Worm (Caenorhabditis elegans) whole organism, midembryonic: ENCODE measurements around the gene M02E1.3.
"Not testable (repeated sequence)": the region's sequence is repeated elsewhere in the genome, so short reads cannot be mapped to it uniquely, and the experiment has no call there.

ENCODE experiments used
- T22C8.4 ChIP-seq: fragments of 200-800 bp; sonication (Bioruptor generic); IDR thresholded peaks from 2 replicates; pipeline ENCODE4 v1.3.6; 2022; ENCODE audit warnings: missing genetic modification characterization, missing compliant biosample characterization
- cog-1 ChIP-seq: sonication (generic microtip); optimal IDR thresholded peaks from 2 replicates; lab custom pipeline; 2016; ENCODE audit warnings: missing genetic modification characterization, missing compliant biosample characterization
- flt-1 ChIP-seq: fragments of 200-800 bp; sonication (Bioruptor generic); IDR thresholded peaks from 2 replicates; pipeline ENCODE4 v1.3.6; 2022; ENCODE audit warnings: missing genetic modification characterization, missing compliant biosample characterization
- klf-2 ChIP-seq: fragments of 200-800 bp; sonication (Bioruptor generic); conservative IDR thresholded peaks from 2 replicates; pipeline ENCODE4 v1.3.6; 2022; ENCODE audit warnings: missing genetic modification reagents, missing genetic modification characterization, missing compliant biosample characterization
- med-1 ChIP-seq: sonication (generic microtip); optimal IDR thresholded peaks from 2 replicates; lab custom pipeline; 2017; ENCODE audit warnings: missing genetic modification characterization, mild to moderate bottlenecking, missing compliant biosample characterization, antibody characterized with exemption, missing genetic modification reagents; ENCODE audit not compliant: insufficient read depth
- ref-1 ChIP-seq: fragments of 200-800 bp; sonication (Bioruptor generic); conservative IDR thresholded peaks from 2 replicates; pipeline ENCODE4 v1.3.6; 2022; ENCODE audit warnings: missing genetic modification reagents, missing genetic modification characterization, missing compliant biosample characterization
- tab-1 ChIP-seq: fragments of 200-800 bp; sonication (Bioruptor generic); IDR thresholded peaks from 2 replicates; pipeline ENCODE4 v1.3.6; 2022; ENCODE audit warnings: missing genetic modification characterization, missing compliant biosample characterization
- ztf-23 ChIP-seq: fragments of 200-800 bp; sonication (Bioruptor generic); IDR thresholded peaks from 2 replicates; pipeline ENCODE4 v1.3.6; 2022; ENCODE audit warnings: missing genetic modification reagents, missing genetic modification characterization, missing compliant biosample characterization
- ztf-29 ChIP-seq: fragments of 200-800 bp; sonication (Bioruptor generic); IDR thresholded peaks from 2 replicates; pipeline ENCODE4 v1.3.6; 2022; ENCODE audit warnings: missing genetic modification reagents, missing genetic modification characterization, missing compliant biosample characterization

M02E1.3 gene

DNA sequence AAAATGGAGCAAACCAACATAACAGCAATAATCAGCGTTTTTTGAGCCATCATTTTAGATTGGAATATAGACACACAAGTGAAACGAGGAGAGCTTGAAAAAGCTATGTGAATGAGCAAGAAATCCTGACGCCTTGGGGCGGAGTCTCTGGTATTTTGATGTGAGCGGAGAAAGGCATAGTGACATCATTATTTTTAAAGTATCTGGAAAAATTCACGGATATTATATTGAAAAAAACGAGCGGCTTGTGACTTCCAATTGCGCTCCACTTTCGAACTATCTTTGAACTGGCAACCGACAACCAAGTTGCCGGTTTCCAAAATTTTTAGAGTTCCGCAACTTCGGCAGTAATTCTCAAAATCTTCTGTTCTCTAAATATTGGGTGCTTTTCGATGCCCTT, 11.1 kb upstream of the M02E1.3 start, which contains the start of gene nlp-64:
Gene nlp-64 (minus strand): TSS at position 101 of the 400 bp plus-strand sequence.
- TF ChIP-seq ref-1 (GFP tag; lab: Robert Waterston, UW) (no peak), tab-1 (GFP tag; lab: Robert Waterston, UW) (no peak), med-1 (no peak), T22C8.4 (no peak), klf-2 (GFP tag; lab: Robert Waterston, UW) (no peak), flt-1 (GFP tag; lab: Robert Waterston, UW) (no peak), cog-1 (tag; lab: Kevin White, UChicago) (no peak), ztf-29 (GFP tag; lab: Robert Waterston, UW) (no peak), ztf-23 (no peak)

DNA sequence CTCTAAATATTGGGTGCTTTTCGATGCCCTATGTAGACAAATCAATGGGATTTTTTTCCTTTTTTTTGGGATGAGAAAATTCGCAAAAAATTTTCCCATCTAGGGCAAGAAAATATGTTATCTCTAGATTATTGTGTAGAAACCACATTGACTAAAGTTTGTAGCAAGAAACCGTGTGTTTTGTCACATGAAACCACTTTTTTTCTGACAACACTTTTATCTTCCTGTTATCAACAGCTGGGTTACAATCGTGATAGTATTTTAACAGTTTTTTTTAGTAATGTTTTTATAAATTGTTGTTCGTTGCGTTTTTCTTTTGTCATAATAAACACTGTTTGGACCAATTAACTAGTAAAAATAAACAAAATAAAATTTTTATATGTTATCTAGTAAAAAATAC, 10.1 kb upstream of the M02E1.3 start:
- TF ChIP-seq ref-1 (GFP tag; lab: Robert Waterston, UW) (no peak), tab-1 (GFP tag; lab: Robert Waterston, UW) (no peak), klf-2 (GFP tag; lab: Robert Waterston, UW) (no peak), med-1 (no peak), cog-1 (tag; lab: Kevin White, UChicago) (no peak), ztf-29 (GFP tag; lab: Robert Waterston, UW) (no peak), T22C8.4 (no peak)

DNA sequence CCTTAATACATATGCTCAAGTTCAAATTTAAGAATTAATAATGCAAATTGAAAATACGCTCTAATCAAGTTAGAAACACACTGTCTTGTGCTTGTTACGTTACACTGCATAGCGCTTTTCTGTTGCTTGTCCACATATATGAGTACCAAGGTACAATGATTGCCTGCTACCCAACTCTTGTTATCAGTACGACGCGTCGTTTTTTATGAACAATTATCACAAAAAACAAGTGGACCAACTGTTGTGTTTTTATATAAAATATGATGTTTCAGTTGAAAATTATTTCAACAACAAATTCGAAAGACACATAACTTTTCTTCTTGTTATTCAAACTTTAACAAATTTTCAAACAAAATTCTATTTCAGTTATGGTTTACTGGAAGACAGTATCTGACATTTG, 9.4 kb upstream of the M02E1.3 start, which contains the start of gene M02E1.4:
Gene M02E1.4 (plus strand): TSS at position 367 of the 400 bp plus-strand sequence.
- TF ChIP-seq med-1 = no peak
- no peak for TF ChIP-seq ztf-29 (GFP tag; lab: Robert Waterston, UW)
- TF ChIP-seq cog-1 (tag; lab: Kevin White, UChicago) = no peak
- TF ChIP-seq klf-2 (GFP tag; lab: Robert Waterston, UW) = no peak
- no peak for TF ChIP-seq ztf-23
- no peak for TF ChIP-seq ref-1 (GFP tag; lab: Robert Waterston, UW)
- no peak for TF ChIP-seq flt-1 (GFP tag; lab: Robert Waterston, UW)
- no peak for TF ChIP-seq tab-1 (GFP tag; lab: Robert Waterston, UW)
- no peak for TF ChIP-seq T22C8.4

DNA sequence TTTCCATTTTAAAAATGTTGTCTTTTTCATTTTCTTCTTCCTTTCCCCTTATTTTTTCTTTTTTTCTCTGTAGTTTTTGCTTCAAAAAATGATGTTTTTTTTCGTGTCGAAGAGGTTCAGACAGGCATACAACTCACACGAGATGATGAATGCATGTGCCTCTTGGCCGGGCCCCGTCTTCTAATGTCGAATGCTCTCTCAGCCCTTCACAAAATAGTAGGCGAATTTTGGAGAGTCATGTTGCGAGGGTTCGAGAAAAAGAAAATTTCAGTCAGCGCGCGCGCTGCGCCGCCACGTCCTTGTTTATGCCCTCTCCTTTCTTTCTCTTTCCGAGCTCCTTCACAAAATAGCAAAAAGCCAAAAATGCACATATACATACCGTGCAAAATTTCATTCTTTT, 1.7 kb downstream of the M02E1.3 start:
- no peak for TF ChIP-seq ztf-29 (GFP tag; lab: Robert Waterston, UW)
- TF ChIP-seq ztf-23 = no peak
- no peak for TF ChIP-seq klf-2 (GFP tag; lab: Robert Waterston, UW)
- TF ChIP-seq tab-1 (GFP tag; lab: Robert Waterston, UW) = no peak
- no peak for TF ChIP-seq ref-1 (GFP tag; lab: Robert Waterston, UW)
- TF ChIP-seq T22C8.4 = no peak
- TF ChIP-seq cog-1 (tag; lab: Kevin White, UChicago) = no peak
- no peak for TF ChIP-seq med-1
- no peak for TF ChIP-seq flt-1 (GFP tag; lab: Robert Waterston, UW)

DNA sequence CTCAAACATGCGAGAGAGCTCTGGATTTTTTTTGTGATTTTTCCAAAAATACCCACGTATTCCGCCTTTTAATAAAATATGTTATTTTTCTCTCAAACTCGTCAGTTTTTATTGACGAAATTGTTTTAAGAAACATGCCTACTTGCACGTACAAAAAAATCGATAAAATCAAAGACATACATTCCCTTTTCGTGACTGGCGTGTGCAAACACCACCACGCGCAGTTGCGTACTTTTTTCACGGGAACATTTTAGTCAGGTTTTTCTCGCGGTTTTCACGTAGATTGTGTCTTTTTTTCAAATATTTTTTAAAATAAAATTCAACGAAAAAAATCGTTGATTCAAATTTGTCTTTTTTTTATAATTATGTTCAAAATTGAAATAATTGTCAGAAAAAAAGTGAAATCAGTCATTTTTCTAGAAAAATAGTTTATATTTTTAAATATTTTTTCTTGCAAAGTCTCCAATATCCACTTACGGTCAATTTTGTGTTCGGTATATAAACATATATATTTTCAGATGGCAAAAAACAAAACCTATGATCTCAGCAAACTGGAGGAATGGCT, 3.4 kb downstream of the M02E1.3 start, which contains the start of gene M02E1.1:
Gene M02E1.1 (plus strand): TSS at position 515 of the 565 bp plus-strand sequence.
- TF ChIP-seq cog-1 (tag; lab: Kevin White, UChicago) = peak; percentile 15
- TF ChIP-seq T22C8.4 = peak; percentile 88
- no peak for TF ChIP-seq ztf-29 (GFP tag; lab: Robert Waterston, UW)

DNA sequence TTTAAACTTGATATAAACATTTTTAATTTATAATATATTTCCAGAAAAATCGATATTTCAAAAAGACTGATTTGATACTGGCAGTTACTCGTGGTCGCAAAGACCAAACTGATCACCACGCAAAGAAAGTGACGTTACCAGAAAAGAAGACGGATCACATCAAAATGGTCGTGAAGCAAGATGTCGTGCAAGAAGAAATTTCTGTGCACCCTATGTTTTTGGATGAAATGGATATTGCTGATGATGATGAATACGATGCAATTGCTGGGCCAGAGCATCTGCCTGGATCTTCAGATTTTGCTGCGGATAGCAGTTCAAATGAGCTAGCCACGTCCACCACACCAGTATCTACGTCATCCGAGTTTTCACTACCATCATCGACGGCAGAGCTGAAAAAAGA, 6.4 kb downstream of the M02E1.3 start:
- TF ChIP-seq ztf-29 (GFP tag; lab: Robert Waterston, UW) (no peak), ztf-23 (no peak)

DNA sequence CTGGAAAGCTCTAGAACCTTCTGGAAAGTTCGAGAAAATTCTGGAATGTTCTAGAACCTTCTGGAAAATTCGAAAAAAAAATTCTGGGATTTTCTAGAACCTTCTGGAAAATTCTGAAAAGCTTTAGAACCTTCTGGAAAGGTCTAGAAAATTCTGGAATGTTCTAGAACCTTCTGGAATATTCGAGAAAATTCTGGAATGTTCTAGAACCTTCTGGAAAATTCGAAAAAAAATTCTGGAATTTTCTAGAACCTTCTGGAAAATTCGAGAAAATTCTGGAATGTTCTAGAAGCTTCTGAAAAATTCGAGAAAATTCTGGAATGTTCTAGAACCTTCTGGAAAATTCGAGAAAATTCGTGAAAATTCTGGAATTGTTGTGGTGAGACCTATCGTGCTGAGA, 8.5 kb downstream of the M02E1.3 start:
- peak; percentile 69; the same call in 1 of the 2 replicates for TF ChIP-seq flt-1 (GFP tag; lab: Robert Waterston, UW)

DNA sequence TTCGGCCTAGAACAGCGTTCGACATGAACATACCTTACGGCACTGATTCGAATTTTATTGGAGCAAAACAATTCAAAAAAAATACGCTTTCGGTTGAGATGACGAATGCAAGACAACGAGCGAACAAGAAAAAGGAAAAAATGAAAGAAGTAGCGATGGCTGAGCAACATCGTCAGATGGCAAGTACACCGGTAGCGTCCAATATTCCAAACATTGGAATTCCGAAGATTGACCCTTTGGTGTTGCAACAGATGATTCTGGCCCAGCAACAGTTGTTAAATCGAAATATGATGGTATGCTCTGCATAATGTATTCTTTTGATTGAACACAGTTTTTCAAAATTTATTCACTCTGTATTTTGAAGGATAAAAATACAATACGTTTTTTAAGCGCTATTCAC, 10.3 kb downstream of the M02E1.3 start:
- TF ChIP-seq T22C8.4 = no peak
- TF ChIP-seq ztf-23 = no peak
- TF ChIP-seq flt-1 (GFP tag; lab: Robert Waterston, UW) = no peak
- no peak for TF ChIP-seq ref-1 (GFP tag; lab: Robert Waterston, UW)
- no peak for TF ChIP-seq ztf-29 (GFP tag; lab: Robert Waterston, UW)

DNA sequence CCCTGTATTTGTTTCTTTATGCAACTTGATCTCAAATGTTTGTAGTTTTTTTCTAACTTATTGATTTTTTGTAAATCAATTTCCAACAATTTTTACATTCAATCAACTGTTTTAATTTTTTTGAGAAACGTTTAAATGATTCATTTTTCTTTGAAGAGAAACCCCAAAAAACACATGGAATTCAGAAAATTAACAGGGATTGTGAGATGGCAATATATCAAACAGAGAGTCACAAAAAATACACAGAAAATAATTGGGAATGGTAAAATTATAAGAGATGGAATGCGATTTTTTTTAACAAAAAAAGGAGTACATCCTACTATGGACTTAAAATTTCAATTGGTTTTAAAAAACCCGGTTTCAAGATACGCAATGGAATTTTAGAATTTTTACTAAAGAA, 12.1 kb downstream of the M02E1.3 start:
- no peak for TF ChIP-seq T22C8.4
- TF ChIP-seq ztf-23 = no peak
- no peak for TF ChIP-seq tab-1 (GFP tag; lab: Robert Waterston, UW)
- no peak for TF ChIP-seq ztf-29 (GFP tag; lab: Robert Waterston, UW)
- no peak for TF ChIP-seq med-1
- TF ChIP-seq klf-2 (GFP tag; lab: Robert Waterston, UW) = no peak
- no peak for TF ChIP-seq cog-1 (tag; lab: Kevin White, UChicago)
- no peak for TF ChIP-seq ref-1 (GFP tag; lab: Robert Waterston, UW)
- no peak for TF ChIP-seq flt-1 (GFP tag; lab: Robert Waterston, UW)

DNA sequence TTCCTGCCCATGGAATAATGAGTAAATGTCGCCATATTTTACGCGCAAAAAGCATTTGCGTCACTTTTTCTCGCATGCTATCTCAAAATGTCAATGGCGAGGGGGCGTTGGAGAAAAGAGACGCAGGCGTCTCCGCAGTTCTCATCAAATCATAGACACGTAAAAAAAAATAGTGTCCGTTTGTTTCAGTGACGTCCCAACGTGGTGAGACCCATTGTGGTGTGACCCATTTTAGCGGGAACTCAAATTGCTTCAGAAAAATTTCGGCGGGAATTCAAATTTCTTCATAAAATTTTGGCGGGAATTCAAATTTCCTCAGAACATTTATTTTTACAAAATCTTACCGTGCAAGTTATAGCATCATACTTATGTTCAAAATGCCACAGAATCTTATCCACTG, 21.5 kb downstream of the M02E1.3 start:
- no peak for TF ChIP-seq flt-1 (GFP tag; lab: Robert Waterston, UW)
- no peak for TF ChIP-seq ztf-23
- no peak for TF ChIP-seq ref-1 (GFP tag; lab: Robert Waterston, UW)
- TF ChIP-seq ztf-29 (GFP tag; lab: Robert Waterston, UW) = no peak
- TF ChIP-seq med-1 = no peak
- TF ChIP-seq tab-1 (GFP tag; lab: Robert Waterston, UW) = no peak
- no peak for TF ChIP-seq klf-2 (GFP tag; lab: Robert Waterston, UW)
- TF ChIP-seq T22C8.4 = no peak
- TF ChIP-seq cog-1 (tag; lab: Kevin White, UChicago) = no peak

DNA sequence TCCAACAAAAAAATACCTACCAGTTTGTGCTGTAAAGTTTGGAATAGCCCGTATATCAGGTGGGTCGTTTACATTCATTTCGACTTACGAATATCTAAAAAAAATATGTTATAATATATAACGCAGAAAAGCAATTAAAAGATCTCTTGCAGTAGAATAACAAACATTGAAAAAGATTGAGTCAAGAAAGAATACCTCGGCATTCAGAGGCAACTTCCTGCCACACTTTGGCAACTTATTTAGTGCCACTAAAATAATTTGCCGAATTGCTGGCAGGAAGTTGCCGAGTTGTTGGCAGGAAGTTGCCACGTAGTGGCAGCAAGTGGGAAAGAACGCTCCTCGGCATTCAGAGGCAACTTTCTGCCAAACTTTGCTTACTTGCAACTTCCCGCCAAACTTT, 24.8 kb downstream of the M02E1.3 start, which contains the start of gene C04E7.3:
Gene C04E7.3 (minus strand): TSS at position 101 of the 400 bp plus-strand sequence.
- TF ChIP-seq med-1; ztf-29 (GFP tag; lab: Robert Waterston, UW); ztf-23: not testable (repeated sequence)
